Worm (Caenorhabditis elegans) whole organism, late embryonic: ENCODE data around the gene arx-6.

ENCODE experiments used
- F13H6.1 ChIP-seq: sonication (generic microtip); optimal IDR thresholded peaks from 2 replicates; lab custom pipeline; 2016; ENCODE audit warnings: missing genetic modification characterization, missing compliant biosample characterization
- T23F11.4 ChIP-seq: fragments of 200-800 bp; sonication (Bioruptor generic); optimal IDR thresholded peaks from 2 replicates; lab custom pipeline; 2018; ENCODE audit warnings: mild to moderate bottlenecking, missing genetic modification characterization, missing compliant biosample characterization
- ahr-1 ChIP-seq: sonication (generic microtip); optimal IDR thresholded peaks from 2 replicates; lab custom pipeline; 2016; ENCODE audit warnings: missing genetic modification characterization, missing compliant biosample characterization
- ceh-14 ChIP-seq: sonication (generic microtip); optimal IDR thresholded peaks from 2 replicates; lab custom pipeline; 2016; ENCODE audit warnings: missing genotype, missing genetic modification characterization, missing compliant biosample characterization
- ceh-45 ChIP-seq: fragments of 200-800 bp; sonication (Bioruptor generic); IDR thresholded peaks from 2 replicates; pipeline ENCODE4 v1.3.6; 2022; ENCODE audit warnings: missing genetic modification reagents, missing genetic modification characterization, missing compliant biosample characterization
- ceh-48 ChIP-seq: sonication (generic microtip); optimal IDR thresholded peaks from 2 replicates; lab custom pipeline; 2016; ENCODE audit warnings: missing genetic modification characterization, inconsistent platforms, missing compliant biosample characterization
- ceh-6 ChIP-seq: fragments of 200-800 bp; sonication (Bioruptor generic); optimal IDR thresholded peaks from 2 replicates; lab custom pipeline; 2018; ENCODE audit warnings: mild to moderate bottlenecking, missing genetic modification characterization, missing compliant biosample characterization
- che-1 ChIP-seq: sonication (generic microtip); optimal IDR thresholded peaks from 2 replicates; lab custom pipeline; 2016; ENCODE audit warnings: mild to moderate bottlenecking, missing genetic modification characterization, missing compliant biosample characterization
- dve-1 ChIP-seq: sonication (generic microtip); optimal IDR thresholded peaks from 2 replicates; lab custom pipeline; 2017; ENCODE audit warnings: antibody characterized with exemption, mild to moderate bottlenecking, missing genetic modification characterization, missing compliant biosample characterization
- elt-2 ChIP-seq: sonication (generic microtip); optimal IDR thresholded peaks from 2 replicates; lab custom pipeline; 2016; ENCODE audit warnings: missing genetic modification reagents, missing genetic modification characterization, missing compliant biosample characterization
- fax-1 ChIP-seq: sonication (generic microtip); optimal IDR thresholded peaks from 2 replicates; lab custom pipeline; 2016; ENCODE audit warnings: missing genotype, missing genetic modification characterization, missing compliant biosample characterization
- gmeb-2 ChIP-seq: sonication (generic microtip); optimal IDR thresholded peaks from 2 replicates; lab custom pipeline; 2016; ENCODE audit warnings: missing genetic modification characterization, inconsistent platforms, missing compliant biosample characterization
- hlh-13 ChIP-seq: fragments of 200-800 bp; sonication (Bioruptor generic); optimal IDR thresholded peaks from 2 replicates; lab custom pipeline; 2018; ENCODE audit warnings: mild to moderate bottlenecking, missing genetic modification characterization, missing compliant biosample characterization
- hlh-15 ChIP-seq: sonication (generic microtip); optimal IDR thresholded peaks from 2 replicates; lab custom pipeline; 2016; ENCODE audit warnings: missing genetic modification characterization, missing compliant biosample characterization
- hlh-30 ChIP-seq: sonication (generic microtip); optimal IDR thresholded peaks from 2 replicates; lab custom pipeline; 2017; ENCODE audit warnings: antibody characterized with exemption, missing genetic modification characterization, missing compliant biosample characterization; ENCODE audit not compliant: insufficient read depth
- hlh-8 ChIP-seq: sonication (generic microtip); optimal IDR thresholded peaks from 2 replicates; lab custom pipeline; 2016; ENCODE audit warnings: missing genotype, missing genetic modification characterization, missing compliant biosample characterization
- lin-11 ChIP-seq: fragments of 200-800 bp; sonication (Bioruptor generic); optimal IDR thresholded peaks from 2 replicates; lab custom pipeline; 2018; ENCODE audit warnings: mild to moderate bottlenecking, missing genetic modification characterization, missing compliant biosample characterization
- mec-3 ChIP-seq: sonication (generic microtip); optimal IDR thresholded peaks from 2 replicates; lab custom pipeline; 2016; ENCODE audit warnings: borderline replicate concordance, missing genetic modification characterization, missing compliant biosample characterization
- nfya-1 ChIP-seq: sonication (generic microtip); optimal IDR thresholded peaks from 2 replicates; lab custom pipeline; 2017; ENCODE audit warnings: missing genetic modification characterization, mild to moderate bottlenecking, missing compliant biosample characterization, antibody characterized with exemption, moderate library complexity
- nhr-232 ChIP-seq: sonication (generic microtip); optimal IDR thresholded peaks from 2 replicates; lab custom pipeline; 2016; ENCODE audit warnings: missing genetic modification characterization, missing compliant biosample characterization
- odd-2 ChIP-seq: sonication (generic microtip); optimal IDR thresholded peaks from 2 replicates; lab custom pipeline; 2017; ENCODE audit warnings: antibody characterized with exemption, mild to moderate bottlenecking, missing genetic modification characterization, missing compliant biosample characterization
- pag-3 ChIP-seq: sonication (generic microtip); optimal IDR thresholded peaks from 2 replicates; lab custom pipeline; 2016; ENCODE audit warnings: missing compliant biosample characterization, missing genetic modification characterization, borderline replicate concordance
- pat-9 ChIP-seq: fragments of 200-800 bp; sonication (Bioruptor generic); optimal IDR thresholded peaks from 2 replicates; lab custom pipeline; 2018; ENCODE audit warnings: mild to moderate bottlenecking, missing genetic modification characterization, moderate library complexity, missing compliant biosample characterization
- pax-1 ChIP-seq: fragments of 150-350 bp; optimal IDR thresholded peaks from 2 replicates; lab custom pipeline; 2014; ENCODE audit warnings: missing biosample characterization, missing genetic modification characterization
- pha-2 ChIP-seq: sonication (generic microtip); optimal IDR thresholded peaks from 2 replicates; lab custom pipeline; 2017; ENCODE audit warnings: mild to moderate bottlenecking, missing genetic modification characterization, missing compliant biosample characterization
- pha-4 ChIP-seq: fragments of 150-350 bp; optimal IDR thresholded peaks from 2 replicates; lab custom pipeline; 2018; ENCODE audit warnings: missing biosample characterization, missing genetic modification reagents, missing genetic modification characterization
- pqm-1 ChIP-seq: sonication (generic microtip); optimal IDR thresholded peaks from 2 replicates; lab custom pipeline; 2016; ENCODE audit warnings: missing genetic modification characterization, missing compliant biosample characterization
- ref-2 ChIP-seq: sonication (generic microtip); optimal IDR thresholded peaks from 2 replicates; lab custom pipeline; 2016; ENCODE audit warnings: missing genetic modification characterization, missing compliant biosample characterization
- sdc-2 ChIP-seq: sonication (generic microtip); optimal IDR thresholded peaks from 2 replicates; lab custom pipeline; 2016; ENCODE audit warnings: missing genotype, missing genetic modification characterization, missing compliant biosample characterization
- sox-2 ChIP-seq: fragments of 200-800 bp; sonication (Bioruptor generic); IDR thresholded peaks from 2 replicates; pipeline ENCODE4 v1.3.6; 2022; ENCODE audit warnings: missing genetic modification reagents, missing genetic modification characterization, missing compliant biosample characterization
- tbx-2 ChIP-seq: sonication (generic microtip); optimal IDR thresholded peaks from 2 replicates; lab custom pipeline; 2016; ENCODE audit warnings: missing genetic modification characterization, missing compliant biosample characterization
- tbx-7 ChIP-seq: sonication (generic microtip); optimal IDR thresholded peaks from 2 replicates; lab custom pipeline; 2016; ENCODE audit warnings: missing genotype, missing genetic modification characterization, missing compliant biosample characterization
- ttx-3 ChIP-seq: sonication (generic microtip); optimal IDR thresholded peaks from 2 replicates; lab custom pipeline; 2016; ENCODE audit warnings: missing genetic modification reagents, missing genetic modification characterization, missing compliant biosample characterization
- unc-55 ChIP-seq: sonication (generic microtip); optimal IDR thresholded peaks from 2 replicates; lab custom pipeline; 2017; ENCODE audit warnings: missing biosample characterization, missing genetic modification reagents, missing genetic modification characterization
- unc-86 ChIP-seq: sonication (generic microtip); optimal IDR thresholded peaks from 2 replicates; lab custom pipeline; 2016; ENCODE audit warnings: missing genetic modification characterization, missing compliant biosample characterization
- ztf-16 ChIP-seq: sonication (generic microtip); optimal IDR thresholded peaks from 2 replicates; lab custom pipeline; 2017; ENCODE audit warnings: missing genetic modification characterization, missing compliant biosample characterization

Gene arx-6

DNA sequence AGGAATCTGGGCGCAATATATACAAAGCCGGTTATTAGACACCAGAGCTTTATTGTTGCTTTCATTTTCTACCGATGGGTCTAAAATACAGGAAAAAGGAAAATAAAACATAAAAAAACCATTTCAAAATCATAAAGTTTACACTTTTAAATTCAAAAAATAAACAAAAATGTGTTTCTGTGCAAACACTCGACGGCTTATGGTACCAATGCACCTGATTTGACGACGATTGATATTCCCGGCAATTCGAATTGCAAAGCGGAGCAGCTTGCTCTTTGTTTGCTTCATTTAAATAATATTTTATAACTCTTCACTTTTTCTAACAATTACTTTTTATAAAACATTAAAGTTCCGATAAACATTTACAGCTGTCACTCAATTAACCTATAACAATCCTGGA lies 28.3 kb upstream of the arx-6 start, which contains the start of gene F26A1.1:
TSS of gene F26A1.1 (plus strand) at position 369 of the 400 bp plus-strand sequence.
- no peak for TF ChIP-seq ceh-45 (GFP tag; lab: Robert Waterston, UW)
- TF ChIP-seq nhr-232 (tag; lab: Kevin White, UChicago), result no peak
- no peak for TF ChIP-seq elt-2 (tag; lab: Kevin White, UChicago)
- TF ChIP-seq nfya-1 (tag; lab: Kevin White, UChicago), result no peak
- TF ChIP-seq lin-11, result no peak
- no peak for TF ChIP-seq pha-2
- TF ChIP-seq tbx-2 (tag; lab: Kevin White, UChicago), result no peak
- TF ChIP-seq ttx-3 (tag; lab: Kevin White, UChicago), result no peak
- no peak for TF ChIP-seq hlh-13 (GFP tag; lab: Kevin White, UChicago)
- no peak for TF ChIP-seq pag-3 (tag; lab: Kevin White, UChicago)

DNA sequence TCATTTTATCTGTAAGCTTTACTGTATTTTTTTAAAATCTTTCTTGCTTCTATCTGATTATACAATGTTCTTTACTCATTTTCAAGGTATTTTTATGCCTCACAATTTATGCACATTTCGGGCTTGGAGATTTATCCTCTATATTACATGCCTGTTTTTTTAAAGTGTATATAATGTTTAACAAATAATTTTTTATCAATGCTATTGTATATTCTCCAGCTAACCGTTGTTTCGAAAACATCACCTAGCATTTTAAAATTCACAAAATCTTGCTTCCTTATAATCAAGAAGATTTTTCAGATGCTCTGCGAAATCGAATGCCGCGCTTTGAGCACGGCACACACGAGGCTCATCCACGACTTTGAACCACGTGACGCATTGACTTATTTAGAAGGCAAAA lies 26.4 kb upstream of the arx-6 start, which contains the start of gene ced-4:
TSS of gene ced-4 (plus strand) at position 301 of the 400 bp plus-strand sequence.
- TF ChIP-seq ref-2 (no peak), che-1 (tag; lab: Kevin White, UChicago) (no peak), pha-4 (tag; lab: Kevin White, UChicago) (no peak), fax-1 (tag; lab: Kevin White, UChicago) (no peak), ahr-1 (tag; lab: Kevin White, UChicago) (no peak), ceh-48 (tag; lab: Kevin White, UChicago) (no peak), pqm-1 (tag; lab: Kevin White, UChicago) (no peak), elt-2 (tag; lab: Kevin White, UChicago) (no peak), hlh-30 (tag; lab: Kevin White, UChicago) (no peak), mec-3 (no peak), odd-2 (tag; lab: Kevin White, UChicago) (no peak), dve-1 (tag; lab: Kevin White, UChicago) (no peak), sox-2 (GFP tag; lab: Robert Waterston, UW) (no peak), pat-9 (tag; lab: Kevin White, UChicago) (no peak), ceh-14 (tag; lab: Kevin White, UChicago) (no peak), sdc-2 (tag; lab: Kevin White, UChicago) (no peak)

DNA sequence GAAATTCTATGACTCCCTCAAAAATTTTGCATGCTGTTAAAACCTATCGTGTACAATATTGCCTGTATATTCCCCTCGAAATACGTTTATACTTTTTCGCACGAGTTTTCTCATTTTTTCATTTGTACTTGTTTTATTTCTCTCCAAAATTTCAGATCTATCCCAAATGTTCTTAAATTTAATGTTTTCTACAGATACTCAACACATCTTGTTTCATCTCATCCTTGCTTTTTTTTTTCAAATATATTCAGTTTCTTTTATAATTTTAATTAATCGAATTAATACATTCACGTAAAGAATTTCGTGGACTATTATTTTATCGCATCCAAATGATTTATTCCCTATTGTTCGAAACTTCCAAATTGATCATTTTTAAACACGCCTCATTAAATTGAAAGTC lies 23.5 kb upstream of the arx-6 start, which contains the start of gene C35D10.8:
TSS of gene C35D10.8 (plus strand) at position 301 of the 400 bp plus-strand sequence.
- TF ChIP-seq ztf-16 (tag; lab: Kevin White, UChicago) (no peak), hlh-15 (tag; lab: Kevin White, UChicago) (no peak), ceh-6 (GFP tag; lab: Kevin White, UChicago) (no peak), hlh-8 (tag; lab: Kevin White, UChicago) (no peak), tbx-7 (tag; lab: Kevin White, UChicago) (no peak), F13H6.1 (tag; lab: Kevin White, UChicago) (no peak), gmeb-2 (tag; lab: Kevin White, UChicago) (no peak), pax-1 (no peak), elt-2 (tag; lab: Kevin White, UChicago) (no peak), unc-55 (GFP tag; lab: Kevin White, UChicago) (no peak)

DNA sequence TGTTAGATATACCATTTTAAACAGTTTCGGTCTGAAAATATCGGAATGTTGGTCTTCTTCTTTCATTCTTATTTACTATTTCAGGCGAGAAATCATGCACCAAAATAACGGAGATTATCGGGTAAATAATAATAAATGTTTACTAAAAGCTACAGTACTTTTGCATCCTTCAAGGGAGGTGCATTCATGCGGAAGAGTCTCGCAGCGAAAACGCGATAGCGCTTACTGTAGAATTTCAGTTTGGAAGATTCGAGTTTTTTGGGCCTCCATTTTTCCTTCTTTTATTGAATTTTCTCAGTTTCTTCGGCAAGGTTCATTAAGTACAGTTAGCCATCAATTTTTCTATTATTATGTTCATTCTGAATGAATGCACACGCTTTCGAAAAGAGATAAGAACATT lies 22.3 kb upstream of the arx-6 start, which contains the start of gene C35D10.7:
TSS of gene C35D10.7 (plus strand) at position 85 of the 400 bp plus-strand sequence.
- no peak for TF ChIP-seq fax-1 (tag; lab: Kevin White, UChicago)
- TF ChIP-seq pat-9 (tag; lab: Kevin White, UChicago), result no peak
- TF ChIP-seq T23F11.4 (GFP tag; lab: Kevin White, UChicago), result no peak
- TF ChIP-seq pha-4 (tag; lab: Kevin White, UChicago), result no peak
- no peak for TF ChIP-seq tbx-2 (tag; lab: Kevin White, UChicago)
- TF ChIP-seq unc-86 (tag; lab: Kevin White, UChicago), result no peak
- no peak for TF ChIP-seq ref-2
- no peak for TF ChIP-seq hlh-8 (tag; lab: Kevin White, UChicago)
